Worm (Caenorhabditis elegans) whole organism, L4/young adult: ENCODE measurements around the gene dct-19.

ENCODE experiments used
- W03F9.2 ChIP-seq: fragments of 150-350 bp; optimal IDR thresholded peaks from 2 replicates; lab custom pipeline; 2014; ENCODE audit warnings: missing biosample characterization, missing genetic modification characterization
- him-1 ChIP-seq: sonication (generic microtip); optimal IDR thresholded peaks from 2 replicates; lab custom pipeline; 2016; ENCODE audit warnings: missing genotype, missing genetic modification reagents, missing genetic modification characterization, missing compliant biosample characterization

- no peak for TF ChIP-seq W03F9.2
- no peak for TF ChIP-seq him-1 (tag; lab: Kevin White, UChicago)
Measured at ce11 chrIV:12991629-12992028, 48.9 kb downstream of the dct-19 start, which contains the start of gene K10D11.5.
